Worm (Caenorhabditis elegans) whole organism, late embryonic: ENCODE data around the gene str-111.

Experiments
- ama-1 ChIP-seq: fragments of 150-350 bp; optimal IDR thresholded peaks from 2 replicates; lab custom pipeline; 2014
- ceh-45 ChIP-seq: fragments of 200-800 bp; sonication (Bioruptor generic); IDR thresholded peaks from 2 replicates; pipeline ENCODE4 v1.3.6; 2022; ENCODE audit warnings: missing genetic modification reagents, missing genetic modification characterization, missing compliant biosample characterization
- npax-4 ChIP-seq: sonication (generic microtip); optimal IDR thresholded peaks from 2 replicates; lab custom pipeline; 2016; ENCODE audit warnings: missing genetic modification characterization, missing compliant biosample characterization

DNA sequence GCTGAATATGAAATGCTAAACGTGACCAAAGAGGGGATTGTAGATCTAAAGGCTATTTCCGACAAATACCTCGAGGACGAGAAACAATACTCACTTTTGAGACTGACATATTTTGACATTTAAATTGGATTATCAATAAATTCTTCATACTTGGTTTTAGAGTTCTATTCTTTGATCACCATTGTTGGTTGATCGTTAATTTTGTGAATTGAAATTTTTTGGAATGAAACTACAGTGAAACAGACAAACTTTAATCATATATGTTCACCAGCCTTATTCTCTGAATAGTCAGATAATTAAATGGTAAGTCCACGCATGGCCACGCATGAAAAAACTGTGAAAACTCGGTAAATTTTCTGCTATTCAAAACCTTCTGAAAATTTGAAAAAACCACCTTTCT is 33.7 kb upstream of the str-111 start, which contains the start of gene F11A5.18:
- TF ChIP-seq ama-1 (lab: Kevin White, UChicago), result no peak
- TF ChIP-seq npax-4 (tag; lab: Kevin White, UChicago), result no peak
- no peak for TF ChIP-seq ceh-45 (GFP tag; lab: Robert Waterston, UW)
